Fruit fly (Drosophila melanogaster): ENCODE measurements around the gene emei.

Gene emei

DNA sequence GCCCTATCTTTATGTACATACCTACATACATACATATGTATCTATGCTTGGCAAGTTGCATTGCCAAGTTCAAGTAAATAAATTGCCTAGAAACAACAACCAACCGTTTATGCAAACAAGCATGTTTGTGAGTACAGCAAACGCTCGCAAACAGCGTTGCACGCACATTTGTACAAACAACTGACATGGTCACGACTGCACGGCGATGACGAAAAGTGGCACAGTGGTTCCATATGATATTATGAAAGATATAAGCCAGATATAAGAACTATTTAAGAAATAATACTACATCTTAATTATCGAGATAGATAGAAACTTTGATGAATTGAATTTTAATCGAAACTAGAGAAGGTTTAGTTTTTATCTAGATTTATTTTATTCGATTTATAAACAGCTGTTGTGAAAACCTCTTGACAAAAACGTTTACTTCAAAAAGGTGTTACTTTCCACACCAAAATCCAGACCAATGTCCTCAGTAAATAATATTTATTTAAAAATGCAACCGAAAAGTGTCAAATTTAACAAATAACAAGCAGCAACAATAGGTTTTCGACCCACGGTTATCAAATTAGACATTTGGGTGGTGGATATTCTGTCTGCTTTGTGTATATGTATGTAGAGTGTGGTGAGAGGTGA is 19.6 kb upstream of the emei start (continued):
- peak; percentile 78 for TF ChIP-seq Blimp-1 (GFP tag; optimal IDR thresholded peaks at IDR 0.05)
- peak; percentile 81 for TF ChIP-seq CG2116 (GFP tag; optimal IDR thresholded peaks at IDR 0.05)
- TF ChIP-seq CG1529 (GFP tag; optimal IDR thresholded peaks at IDR 0.05): peak; percentile 94
- peak; percentile 50; the same call in 1 of the 3 replicates for TF ChIP-seq vnd (GFP tag; IDR thresholded peaks at IDR 0.05; ENCODE audit: partially characterized antibody)
- TF ChIP-seq Elba2 (GFP tag; optimal IDR thresholded peaks at IDR 0.05): peak; percentile 65
- TF ChIP-seq CG11085 (GFP tag; IDR thresholded peaks at IDR 0.05): no peak
- peak; percentile 64 for TF ChIP-seq CG12744 (GFP tag; optimal IDR thresholded peaks at IDR 0.05)
- TF ChIP-seq CG9437 (GFP tag; optimal IDR thresholded peaks at IDR 0.05): peak; percentile 96
- TF ChIP-seq CG11456 (GFP tag; IDR thresholded peaks at IDR 0.05): no peak
- peak; percentile 33; the same call in 1 of the 2 replicates for TF ChIP-seq Lim3 (GFP tag; IDR thresholded peaks at IDR 0.05)
- no peak for TF ChIP-seq Sin3A (optimal IDR thresholded peaks at IDR 0.05)
- TF ChIP-seq CG13894 (tag; optimal IDR thresholded peaks at IDR 0.05): no peak
- peak; percentile 29 for TF ChIP-seq vfl (GFP tag; optimal IDR thresholded peaks at IDR 0.05)
- peak; percentile 82 for TF ChIP-seq CG6683 (GFP tag; optimal IDR thresholded peaks at IDR 0.05)
- peak; percentile 67 for TF ChIP-seq Ets97D (GFP tag; optimal IDR thresholded peaks at IDR 0.05)
- no peak for TF ChIP-seq cas (GFP tag; IDR thresholded peaks at IDR 0.05)
- TF ChIP-seq Nf-YC (tag; optimal IDR thresholded peaks at IDR 0.05): peak; percentile 84
- peak; percentile 67 for TF ChIP-seq CG6654 (GFP tag; optimal IDR thresholded peaks at IDR 0.05)
- no peak for TF ChIP-seq Opbp (GFP tag; IDR thresholded peaks at IDR 0.05; ENCODE audit: partially characterized antibody)
- 0 out of 2 replicates have a peak, but pooled peaks have one; percentile 32 for TF ChIP-seq CG31224 (GFP tag; IDR thresholded peaks at IDR 0.05)
- no peak for TF ChIP-seq hkb (optimal IDR thresholded peaks at IDR 0.05)
- TF ChIP-seq hkb (GFP tag; IDR thresholded peaks at IDR 0.05): peak; percentile 93
- peak; percentile 32 for TF ChIP-seq Rx (GFP tag; IDR thresholded peaks at IDR 0.05)
- TF ChIP-seq CG9215 (GFP tag; IDR thresholded peaks at IDR 0.05): 0 out of 2 replicates have a peak, but pooled peaks have one; percentile 32
- no peak for TF ChIP-seq pan (optimal IDR thresholded peaks at IDR 0.05)
- peak in 1 of 2 experiments; percentile 84 for TF ChIP-seq pan (GFP tag; optimal IDR thresholded peaks at IDR 0.05 in 1 of 2, IDR thresholded peaks at IDR 0.05 in 1 of 2)
- TF ChIP-seq pzg (GFP tag; optimal IDR thresholded peaks at IDR 0.05): no peak
- peak; percentile 83 for TF ChIP-seq Nf-YB (GFP tag; optimal IDR thresholded peaks at IDR 0.05)
- 0 out of 2 replicates have a peak, but pooled peaks have one; percentile 15 for TF ChIP-seq Taf1 (GFP tag; IDR thresholded peaks at IDR 0.05)
- TF ChIP-seq dan (GFP tag; IDR thresholded peaks at IDR 0.05): no peak; the same call in 1 of the 2 replicates
- TF ChIP-seq CG7987 (GFP tag; optimal IDR thresholded peaks at IDR 0.05): peak; percentile 81
- TF ChIP-seq CG5180 (GFP tag; optimal IDR thresholded peaks at IDR 0.05): peak; percentile 86
- peak; percentile 43 for TF ChIP-seq ase (GFP tag; IDR thresholded peaks at IDR 0.05)
- TF ChIP-seq sim (GFP tag; IDR thresholded peaks at IDR 0.05): peak; percentile 71
- TF ChIP-seq GATAe (GFP tag; conservative IDR thresholded peaks at IDR 0.05): no peak
- no peak for TF ChIP-seq amos (GFP tag; IDR thresholded peaks at IDR 0.05; ENCODE audit: partially characterized antibody)
- TF ChIP-seq trh (GFP tag; optimal IDR thresholded peaks at IDR 0.05): peak; percentile 76
- peak; percentile 93 for TF ChIP-seq D19A (tag; optimal IDR thresholded peaks at IDR 0.05)
- TF ChIP-seq CG10274 (GFP tag; optimal IDR thresholded peaks at IDR 0.05): peak; percentile 75
- TF ChIP-seq CG10321 (GFP tag; IDR thresholded peaks at IDR 0.05): peak; percentile 54; the same call in 1 of the 2 replicates
- TF ChIP-seq CG3726 (GFP tag; IDR thresholded peaks at IDR 0.05): no peak; the same call in 1 of the 3 replicates
- TF ChIP-seq Max (GFP tag; optimal IDR thresholded peaks at IDR 0.05): peak; percentile 93
- peak; percentile 81 for TF ChIP-seq Meics (GFP tag; optimal IDR thresholded peaks at IDR 0.05)
- TF ChIP-seq h (optimal IDR thresholded peaks at IDR 0.05): no peak
- TF ChIP-seq CkIIα-i1 (GFP tag; IDR thresholded peaks at IDR 0.05): no peak
- peak; percentile 69 for TF ChIP-seq stc (GFP tag; IDR thresholded peaks at IDR 0.05)
- TF ChIP-seq twi (tag; optimal IDR thresholded peaks at IDR 0.05): peak; percentile 81
- peak; percentile 94 for TF ChIP-seq Ssrp (tag; optimal IDR thresholded peaks at IDR 0.05)
- peak; percentile 85 for TF ChIP-seq Mes4 (GFP tag; optimal IDR thresholded peaks at IDR 0.05)
- peak; percentile 87 for TF ChIP-seq ind (GFP tag; optimal IDR thresholded peaks at IDR 0.05)
- TF ChIP-seq sna (GFP tag; IDR thresholded peaks at IDR 0.05; ENCODE audit: partially characterized antibody): no peak
